Fruit fly (Drosophila melanogaster) whole organism, embryonic: Measurements from ENCODE around the gene SamDC.

Experiments
- ATbp ChIP-seq: fragments of 200-800 bp; sonication (Bioruptor generic); optimal IDR thresholded peaks from 2 replicates; lab custom pipeline; 2017; ENCODE audit warnings: missing biosample characterization, mild to moderate bottlenecking, missing genetic modification characterization, missing genetic modification reagents
- Asciz ChIP-seq: fragments of 200-800 bp; sonication (Bioruptor generic); optimal IDR thresholded peaks from 2 replicates; lab custom pipeline; 2017; ENCODE audit warnings: missing biosample characterization, mild to moderate bottlenecking, missing genetic modification characterization, missing genetic modification reagents
- Atf3 ChIP-seq: fragments of 200-800 bp; sonication (Bioruptor generic); optimal IDR thresholded peaks from 3 replicates; lab custom pipeline; 2016; ENCODE audit warnings: missing biosample characterization, missing genetic modification characterization
- Blimp-1 ChIP-seq: fragments of 200-800 bp; sonication (Bioruptor generic); optimal IDR thresholded peaks from 3 replicates; lab custom pipeline; 2018; ENCODE audit warnings: missing biosample characterization, missing genetic modification characterization, mild to moderate bottlenecking, moderate library complexity, missing genetic modification reagents
- CG11398 ChIP-seq: fragments of 200-800 bp; sonication (Bioruptor generic); optimal IDR thresholded peaks from 2 replicates; lab custom pipeline; 2016; ENCODE audit warnings: missing biosample characterization, missing genetic modification characterization
- CG1233 ChIP-seq: fragments of 200-800 bp; sonication (Bioruptor generic); optimal IDR thresholded peaks from 4 replicates; lab custom pipeline; 2018; ENCODE audit warnings: missing biosample characterization, mild to moderate bottlenecking, missing genetic modification characterization
- CG1602 ChIP-seq: fragments of 200-800 bp; sonication (Bioruptor generic); optimal IDR thresholded peaks from 3 replicates; lab custom pipeline; 2016; ENCODE audit warnings: missing biosample characterization, missing genetic modification characterization
- CG2120 ChIP-seq: fragments of 200-800 bp; sonication (Bioruptor generic); optimal IDR thresholded peaks from 3 replicates; lab custom pipeline; 2016; ENCODE audit warnings: missing biosample characterization, missing genetic modification characterization
- CG2199 ChIP-seq: fragments of 200-800 bp; sonication (Bioruptor generic); IDR thresholded peaks from 3 replicates; pipeline ENCODE4 v1.3.6; 2022; ENCODE audit warnings: missing biosample characterization, missing genetic modification characterization
- CG2712 ChIP-seq: fragments of 200-800 bp; optimal IDR thresholded peaks from 3 replicates; lab custom pipeline; 2019; ENCODE audit warnings: missing biosample characterization, mild to moderate bottlenecking, missing genetic modification characterization, moderate library complexity
- CG2889 ChIP-seq: fragments of 200-800 bp; sonication (Bioruptor generic); IDR thresholded peaks from 3 replicates; pipeline ENCODE4 v1.3.6; 2022; ENCODE audit warnings: missing biosample characterization, missing genetic modification characterization
- CG30020 ChIP-seq: fragments of 200-800 bp; optimal IDR thresholded peaks from 2 replicates; lab custom pipeline; 2019; ENCODE audit warnings: missing biosample characterization, mild to moderate bottlenecking, missing genetic modification characterization, moderate library complexity
- CG3065 ChIP-seq: fragments of 200-800 bp; sonication (Bioruptor generic); optimal IDR thresholded peaks from 2 replicates; lab custom pipeline; 2016; ENCODE audit warnings: missing biosample characterization, missing genetic modification characterization
- CG32767 ChIP-seq: fragments of 200-800 bp; sonication (Bioruptor generic); IDR thresholded peaks from 2 replicates; pipeline ENCODE4 v1.3.6; 2022; ENCODE audit warnings: missing biosample characterization, missing genetic modification characterization
- CG4282 ChIP-seq: fragments of 200-800 bp; sonication (Bioruptor generic); optimal IDR thresholded peaks from 2 replicates; lab custom pipeline; 2016; ENCODE audit warnings: missing biosample characterization, missing genetic modification characterization
- CG6175 ChIP-seq: fragments of 200-800 bp; sonication (Bioruptor generic); IDR thresholded peaks from 3 replicates; pipeline ENCODE4 v1.3.6; 2022; ENCODE audit warnings: missing biosample characterization, missing genetic modification characterization
- CG6683 ChIP-seq: fragments of 200-800 bp; sonication (Bioruptor generic); optimal IDR thresholded peaks from 2 replicates; lab custom pipeline; 2017; ENCODE audit warnings: missing biosample characterization, mild to moderate bottlenecking, missing genetic modification characterization, missing genetic modification reagents
- CG6689 ChIP-seq: fragments of 200-800 bp; sonication (Bioruptor generic); IDR thresholded peaks from 2 replicates; pipeline ENCODE4 v1.3.6; 2022; ENCODE audit warnings: missing biosample characterization, missing genetic modification characterization
- CG7928 ChIP-seq: fragments of 200-800 bp; sonication (Bioruptor generic); optimal IDR thresholded peaks from 2 replicates; lab custom pipeline; 2017; ENCODE audit warnings: missing biosample characterization, mild to moderate bottlenecking, missing genetic modification characterization
- CG9817 ChIP-seq: fragments of 200-800 bp; sonication (Bioruptor generic); optimal IDR thresholded peaks from 2 replicates; lab custom pipeline; 2018; ENCODE audit warnings: missing biosample characterization, mild to moderate bottlenecking, missing genetic modification characterization, moderate library complexity
- D19B ChIP-seq: fragments of 200-800 bp; sonication (Bioruptor generic); optimal IDR thresholded peaks from 2 replicates; lab custom pipeline; 2017; ENCODE audit warnings: missing biosample characterization, mild to moderate bottlenecking, missing genetic modification characterization
- Eip74EF ChIP-seq, 2 experiments: fragments of 200-800 bp in 1 of 2; fragments of >200 bp in 1 of 2; sonication (Bioruptor generic) in 1 of 2; optimal IDR thresholded peaks; 2 replicates each; lab custom pipeline; 2017 to 2019; ENCODE audit warnings: missing biosample characterization in 2 of 2, missing genetic modification characterization in 2 of 2, mild to moderate bottlenecking in 1 of 2, moderate library complexity in 1 of 2
- Ets65A ChIP-seq: fragments of 200-800 bp; sonication (Bioruptor generic); peaks from one replicate; lab custom pipeline; 2016; ENCODE audit warnings: missing biosample characterization, missing genetic modification characterization
- Ets97D ChIP-seq: fragments of 200-800 bp; sonication (Bioruptor generic); optimal IDR thresholded peaks from 3 replicates; lab custom pipeline; 2016; ENCODE audit warnings: missing biosample characterization, missing genetic modification characterization
- Gsc ChIP-seq: fragments of 200-800 bp; sonication (Bioruptor generic); IDR thresholded peaks from 2 replicates; pipeline ENCODE4 v1.3.6; 2022; ENCODE audit warnings: missing biosample characterization, missing genetic modification characterization
- Mad ChIP-seq: fragments of 200-800 bp; sonication (Bioruptor generic); optimal IDR thresholded peaks from 2 replicates; lab custom pipeline; 2016; ENCODE audit warnings: missing biosample characterization, missing genetic modification characterization
- Opbp ChIP-seq: fragments of 200-800 bp; sonication (Bioruptor generic); IDR thresholded peaks from 3 replicates; pipeline ENCODE4 v1.3.6; 2022; ENCODE audit warnings: missing biosample characterization, missing genetic modification characterization; ENCODE audit not compliant: partially characterized antibody
- Poxn ChIP-seq: fragments of 200-800 bp; sonication (Bioruptor generic); IDR thresholded peaks from 2 replicates; pipeline ENCODE4 v1.3.6; 2022; ENCODE audit warnings: missing biosample characterization, missing genetic modification characterization
- Ravus ChIP-seq: fragments of 200-800 bp; sonication (Bioruptor generic); IDR thresholded peaks from 2 replicates; pipeline ENCODE4 v1.3.6; 2022; ENCODE audit warnings: missing biosample characterization, missing genetic modification characterization
- Sox102F ChIP-seq: fragments of 200-800 bp; sonication (Bioruptor generic); optimal IDR thresholded peaks from 2 replicates; lab custom pipeline; 2018; ENCODE audit warnings: missing biosample characterization, mild to moderate bottlenecking, missing genetic modification characterization, moderate library complexity
- Tbp ChIP-seq: fragments of >200 bp; optimal IDR thresholded peaks from 2 replicates; lab custom pipeline; 2018; ENCODE audit warnings: missing biosample characterization, missing genetic modification characterization
- Usf ChIP-seq: fragments of 200-800 bp; sonication (Bioruptor generic); optimal IDR thresholded peaks from 2 replicates; lab custom pipeline; 2017; ENCODE audit warnings: missing genotype, missing biosample characterization, missing genetic modification characterization
- bowl ChIP-seq: fragments of 200-800 bp; sonication (Bioruptor generic); IDR thresholded peaks from 2 replicates; pipeline ENCODE4 v1.3.6; 2022; ENCODE audit warnings: missing biosample characterization, missing genetic modification characterization
- cato ChIP-seq: fragments of 200-800 bp; sonication (Bioruptor generic); optimal IDR thresholded peaks from 2 replicates; lab custom pipeline; 2016; ENCODE audit warnings: missing biosample characterization, missing genetic modification characterization, borderline replicate concordance
- croc ChIP-seq: fragments of 200-800 bp; sonication (Bioruptor generic); conservative IDR thresholded peaks from 3 replicates; pipeline ENCODE4 v1.3.6; 2022; ENCODE audit warnings: missing biosample characterization, missing genetic modification characterization
- cwo ChIP-seq: fragments of 200-800 bp; sonication (Bioruptor generic); optimal IDR thresholded peaks from 3 replicates; lab custom pipeline; 2017; ENCODE audit warnings: missing biosample characterization, missing genetic modification characterization, mild to moderate bottlenecking, moderate library complexity, missing genetic modification reagents
- dati ChIP-seq: fragments of 200-800 bp; sonication (Bioruptor generic); IDR thresholded peaks from 2 replicates; pipeline ENCODE4 v1.3.6; 2022; ENCODE audit warnings: missing biosample characterization, missing genetic modification characterization
- esg ChIP-seq: fragments of 200-800 bp; sonication (Bioruptor generic); conservative IDR thresholded peaks from 2 replicates; pipeline ENCODE4 v1.3.6; 2022; ENCODE audit warnings: missing biosample characterization, missing genetic modification characterization
- exex ChIP-seq: fragments of 200-800 bp; sonication (Bioruptor generic); optimal IDR thresholded peaks from 4 replicates; lab custom pipeline; 2018; ENCODE audit warnings: missing biosample characterization, mild to moderate bottlenecking, missing genetic modification characterization, moderate library complexity
- ftz-f1 ChIP-seq: fragments of 200-800 bp; sonication (Bioruptor generic); optimal IDR thresholded peaks from 2 replicates; lab custom pipeline; 2016; ENCODE audit warnings: missing biosample characterization, missing genetic modification characterization
- gro ChIP-seq: fragments of 200-800 bp; sonication (Bioruptor generic); optimal IDR thresholded peaks from 2 replicates; lab custom pipeline; 2016; ENCODE audit warnings: missing biosample characterization, missing genetic modification characterization
- jigr1 ChIP-seq: fragments of 200-800 bp; sonication (Bioruptor generic); IDR thresholded peaks from 3 replicates; pipeline ENCODE4 v1.3.6; 2022; ENCODE audit warnings: missing biosample characterization, missing genetic modification characterization
- kay ChIP-seq: fragments of 200-800 bp; sonication (Bioruptor generic); optimal IDR thresholded peaks from 2 replicates; lab custom pipeline; 2016; ENCODE audit warnings: missing biosample characterization, missing genetic modification characterization
- nerfin-2 ChIP-seq: fragments of 200-800 bp; sonication (Bioruptor generic); IDR thresholded peaks from 2 replicates; pipeline ENCODE4 v1.3.6; 2022; ENCODE audit warnings: missing biosample characterization, missing genetic modification characterization; ENCODE audit not compliant: partially characterized antibody
- pita ChIP-seq: fragments of 200-800 bp; sonication (Bioruptor generic); optimal IDR thresholded peaks from 2 replicates; lab custom pipeline; 2017; ENCODE audit warnings: missing biosample characterization, mild to moderate bottlenecking, missing genetic modification characterization
- sima ChIP-seq: fragments of 200-800 bp; sonication (Bioruptor generic); optimal IDR thresholded peaks from 2 replicates; lab custom pipeline; 2016; ENCODE audit warnings: missing biosample characterization, missing genetic modification characterization
- slbo ChIP-seq: fragments of 200-800 bp; sonication (Bioruptor generic); IDR thresholded peaks from 2 replicates; pipeline ENCODE4 v1.3.6; 2022; ENCODE audit warnings: missing biosample characterization, missing genetic modification characterization
- slp2 ChIP-seq: fragments of 200-800 bp; sonication (Bioruptor generic); optimal IDR thresholded peaks from 2 replicates; lab custom pipeline; 2016; ENCODE audit warnings: missing biosample characterization, missing genetic modification characterization
- sna ChIP-seq: fragments of 200-800 bp; sonication (Bioruptor generic); IDR thresholded peaks from 2 replicates; pipeline ENCODE4 v1.3.6; 2022; ENCODE audit warnings: missing biosample characterization, missing genetic modification characterization; ENCODE audit not compliant: partially characterized antibody

Gene SamDC

DNA sequence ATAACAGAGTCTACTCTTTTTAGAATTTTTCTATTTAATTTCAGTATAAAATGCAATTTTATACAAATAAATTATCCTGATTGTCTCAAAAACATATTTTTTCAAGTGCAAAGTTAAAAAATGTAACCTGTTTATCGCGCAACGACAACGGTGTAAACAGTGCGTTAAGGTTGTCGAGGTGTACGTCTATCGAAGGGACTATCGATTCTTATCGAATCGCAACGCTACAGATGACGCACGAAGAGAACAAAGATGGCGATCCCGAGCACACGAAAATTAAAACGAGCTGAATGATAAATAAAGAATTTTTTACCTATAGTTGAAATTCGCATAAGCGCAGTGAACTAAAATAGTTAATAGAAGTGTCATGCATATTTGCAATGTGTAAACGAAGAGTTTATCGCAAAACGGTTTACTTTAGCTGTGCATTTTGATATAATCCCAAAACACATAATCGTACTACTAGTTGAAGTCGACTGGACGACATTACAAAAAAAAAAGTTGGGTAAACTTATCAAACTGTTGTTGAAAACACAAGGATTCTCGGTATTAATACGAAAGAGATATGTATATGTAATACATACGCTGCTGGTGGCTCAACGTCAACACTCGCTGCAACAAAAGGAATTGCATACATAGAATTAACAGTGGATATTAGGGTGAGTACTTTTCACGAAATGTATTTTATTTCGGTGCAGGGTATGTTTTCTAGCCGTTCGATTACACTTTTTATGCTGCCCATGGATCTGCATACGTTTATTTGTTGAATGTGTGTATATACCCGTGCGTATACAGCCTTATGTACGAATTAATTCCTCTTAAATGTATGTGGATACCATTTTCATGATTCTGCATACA, 48.8 kb downstream of the SamDC start, which contains the start of gene da (continued):
- peak; percentile 65 for TF ChIP-seq nerfin-2 (GFP tag; lab: Robert Waterston, UW)
- TF ChIP-seq Ravus (GFP tag; lab: Robert Waterston, UW): no peak
- no peak for TF ChIP-seq sna (GFP tag; lab: Robert Waterston, UW)
- TF ChIP-seq slbo (GFP tag; lab: Robert Waterston, UW): peak; percentile 74
- TF ChIP-seq Blimp-1 (GFP tag; lab: Kevin White, UChicago): no peak
- TF ChIP-seq kay (GFP tag; lab: Kevin White, UChicago): peak; percentile 95
- no peak for TF ChIP-seq cato (GFP tag; lab: Kevin White, UChicago)
- no peak for TF ChIP-seq Tbp (GFP tag; lab: Kevin White, UChicago)
- TF ChIP-seq esg (GFP tag; lab: Robert Waterston, UW): peak; percentile 36; the same call in 1 of the 2 replicates
- TF ChIP-seq CG11398 (GFP tag; lab: Kevin White, UChicago): no peak
- TF ChIP-seq Eip74EF (GFP tag; optimal IDR thresholded peaks at IDR 0.05; lab: Kevin White, UChicago): peak in 1 of 2 experiments; percentile 70
- TF ChIP-seq CG7928 (GFP tag; lab: Kevin White, UChicago): no peak
- peak; percentile 61 for TF ChIP-seq gro
- TF ChIP-seq CG1233: no peak
- no peak for TF ChIP-seq bowl (GFP tag; lab: Robert Waterston, UW)
- peak; percentile 46 for TF ChIP-seq CG4282 (GFP tag; lab: Kevin White, UChicago)
- TF ChIP-seq slp2: peak; percentile 36
- peak; percentile 78 for TF ChIP-seq Ets65A
- TF ChIP-seq ATbp (GFP tag; lab: Kevin White, UChicago): no peak
- peak; percentile 36 for TF ChIP-seq CG1602 (GFP tag; lab: Kevin White, UChicago)
- 0 out of 3 replicates have a peak, but pooled peaks have one; percentile 68 for TF ChIP-seq CG2199 (GFP tag; lab: Robert Waterston, UW)
- no peak for TF ChIP-seq CG6683
- TF ChIP-seq Gsc (GFP tag; lab: Robert Waterston, UW): no peak
- TF ChIP-seq dati (GFP tag; lab: Robert Waterston, UW): no peak
- TF ChIP-seq ftz-f1 (GFP tag; lab: Kevin White, UChicago): no peak
- peak; percentile 71 for TF ChIP-seq CG2712
- no peak for TF ChIP-seq CG3065 (GFP tag; lab: Kevin White, UChicago)
- peak; percentile 47; the same call in 1 of the 3 replicates for TF ChIP-seq Opbp
- peak; percentile 95 for TF ChIP-seq Ets97D (GFP tag; lab: Kevin White, UChicago)
- TF ChIP-seq Poxn: no peak
- TF ChIP-seq jigr1: no peak
- peak; percentile 23 for TF ChIP-seq Asciz (GFP tag; lab: Kevin White, UChicago)
- no peak for TF ChIP-seq Usf
- peak; percentile 30; the same call in 1 of the 2 replicates for TF ChIP-seq CG32767
- TF ChIP-seq CG9817: no peak
- TF ChIP-seq CG2889 (GFP tag; lab: Robert Waterston, UW): no peak
- TF ChIP-seq pita (GFP tag; lab: Kevin White, UChicago): no peak
- TF ChIP-seq exex: no peak
- no peak for TF ChIP-seq cwo (GFP tag; lab: Kevin White, UChicago)
- no peak for TF ChIP-seq CG6175 (GFP tag; lab: Robert Waterston, UW)
- peak; percentile 64 for TF ChIP-seq D19B
- TF ChIP-seq sima: no peak
- TF ChIP-seq croc (GFP tag; lab: Robert Waterston, UW): no peak
- peak; percentile 64 for TF ChIP-seq CG6689 (GFP tag; lab: Robert Waterston, UW)
- TF ChIP-seq Mad: peak; percentile 39
- peak; percentile 79 for TF ChIP-seq CG2120 (GFP tag; lab: Kevin White, UChicago)
- no peak for TF ChIP-seq Sox102F (GFP tag; lab: Kevin White, UChicago)
- peak; percentile 99 for TF ChIP-seq CG30020 (tag; lab: Kevin White, UChicago)
- TF ChIP-seq Atf3 (GFP tag; lab: Kevin White, UChicago): peak; percentile 72
